Worm (Caenorhabditis elegans): ENCODE results near the gene EGAP5.1.

The EGAP5.1 gene

ce11 chrX:5154278-5154677, 8.6 kb upstream of the EGAP5.1 start, which contains the start of gene C31H2.3:
Gene C31H2.3, minus strand, starts transcription at chrX:5154378.
- TF ChIP-seq ceh-6 (GFP tag; optimal IDR thresholded peaks at IDR 0.05) (no peak), ceh-18 (tag; optimal IDR thresholded peaks at IDR 0.05) (no peak)

ce11 chrX:5159645-5160044, 3.2 kb upstream of the EGAP5.1 start, which contains the start of gene C31H2.4:
Gene C31H2.4, minus strand, starts transcription at chrX:5159663.
- TF ChIP-seq hlh-8 (tag; optimal IDR thresholded peaks at IDR 0.05) (no peak), elt-2 (tag; optimal IDR thresholded peaks at IDR 0.05) (peak; percentile 79)

- no peak for TF ChIP-seq elt-2 (tag; optimal IDR thresholded peaks at IDR 0.05)
Observed at ce11 chrX:5164054-5164453, 1.2 kb downstream of the EGAP5.1 start.

ce11 chrX:5165037-5165436, 2.2 kb downstream of the EGAP5.1 start, which contains the start of gene mans-3:
Gene mans-3, plus strand, starts transcription at chrX:5165395.
- TF ChIP-seq eyg-1 (tag; optimal IDR thresholded peaks at IDR 0.05) (peak; percentile 38), pag-3 (tag; optimal IDR thresholded peaks at IDR 0.05; ENCODE audit: borderline replicate concordance) (no peak), hlh-6 (tag; optimal IDR thresholded peaks at IDR 0.05) (no peak), sox-4 (tag; optimal IDR thresholded peaks at IDR 0.05) (peak; percentile 54), nfya-1 (tag; optimal IDR thresholded peaks at IDR 0.05) (peak; percentile 91), tbx-2 (tag; optimal IDR thresholded peaks at IDR 0.05) (peak; percentile 79), fax-1 (tag; optimal IDR thresholded peaks at IDR 0.05) (peak; percentile 34), pros-1 (tag; optimal IDR thresholded peaks at IDR 0.05) (peak; percentile 44), pha-4 (tag; optimal IDR thresholded peaks at IDR 0.05) (no peak), ceh-19 (GFP tag; optimal IDR thresholded peaks at IDR 0.05) (peak; percentile 44), ztf-16 (tag; optimal IDR thresholded peaks at IDR 0.05) (peak; percentile 67), che-1 (tag; optimal IDR thresholded peaks at IDR 0.05) (peak; percentile 10), ceh-9 (tag; optimal IDR thresholded peaks at IDR 0.05) (no peak), rnt-1 (tag; optimal IDR thresholded peaks at IDR 0.05) (peak; percentile 77), odd-2 (tag; optimal IDR thresholded peaks at IDR 0.05) (no peak), ceh-14 (tag; optimal IDR thresholded peaks at IDR 0.05) (peak; percentile 39), npax-4 (tag; optimal IDR thresholded peaks at IDR 0.05) (peak; percentile 22), mec-3 (tag; optimal IDR thresholded peaks at IDR 0.05; ENCODE audit: borderline replicate concordance) (no peak), K02D7.2 (tag; optimal IDR thresholded peaks at IDR 0.05) (no peak), pha-2 (tag; optimal IDR thresholded peaks at IDR 0.05) (peak; percentile 15), ceh-31 (tag; optimal IDR thresholded peaks at IDR 0.05) (peak; percentile 65), unc-42 (tag; optimal IDR thresholded peaks at IDR 0.05) (peak; percentile 76), unc-86 (tag; optimal IDR thresholded peaks at IDR 0.05) (peak; percentile 65), nhr-11 (tag; optimal IDR thresholded peaks at IDR 0.05) (no peak), ceh-30 (tag; optimal IDR thresholded peaks at IDR 0.05) (no peak), ceh-22 (tag; optimal IDR thresholded peaks at IDR 0.05) (no peak), ceh-2 (tag; optimal IDR thresholded peaks at IDR 0.05) (peak; percentile 51), ceh-24 (tag; optimal IDR thresholded peaks at IDR 0.05) (peak; percentile 41), unc-55 (GFP tag; optimal IDR thresholded peaks at IDR 0.05) (peak; percentile 72), madf-2 (tag; optimal IDR thresholded peaks at IDR 0.05) (no peak), nhr-232 (tag; optimal IDR thresholded peaks at IDR 0.05) (peak; percentile 44), lim-6 (tag; optimal IDR thresholded peaks at IDR 0.05) (no peak), pat-9 (tag; optimal IDR thresholded peaks at IDR 0.05) (peak; percentile 42), lin-11 (tag; optimal IDR thresholded peaks at IDR 0.05) (peak; percentile 23), C08G9.2 (tag; optimal IDR thresholded peaks at IDR 0.05) (no peak), ahr-1 (tag; optimal IDR thresholded peaks at IDR 0.05) (no peak), tbx-7 (tag; optimal IDR thresholded peaks at IDR 0.05) (no peak), K09A11.1 (tag; optimal IDR thresholded peaks at IDR 0.05; ENCODE audit: insufficient read depth) (peak; percentile 42), dve-1 (tag; optimal IDR thresholded peaks at IDR 0.05) (peak; percentile 49), hlh-13 (GFP tag; optimal IDR thresholded peaks at IDR 0.05) (no peak), pax-1 (tag; optimal IDR thresholded peaks at IDR 0.05) (no peak), ama-1 (optimal IDR thresholded peaks at IDR 0.05) (no peak), Y22D7AL.16 (tag; optimal IDR thresholded peaks at IDR 0.05) (peak; percentile 7), C38D4.7 (GFP tag; optimal IDR thresholded peaks at IDR 0.05) (no peak)
